Worm (Caenorhabditis elegans): ENCODE measurements around the gene K07C11.8.

K07C11.8 gene

DNA sequence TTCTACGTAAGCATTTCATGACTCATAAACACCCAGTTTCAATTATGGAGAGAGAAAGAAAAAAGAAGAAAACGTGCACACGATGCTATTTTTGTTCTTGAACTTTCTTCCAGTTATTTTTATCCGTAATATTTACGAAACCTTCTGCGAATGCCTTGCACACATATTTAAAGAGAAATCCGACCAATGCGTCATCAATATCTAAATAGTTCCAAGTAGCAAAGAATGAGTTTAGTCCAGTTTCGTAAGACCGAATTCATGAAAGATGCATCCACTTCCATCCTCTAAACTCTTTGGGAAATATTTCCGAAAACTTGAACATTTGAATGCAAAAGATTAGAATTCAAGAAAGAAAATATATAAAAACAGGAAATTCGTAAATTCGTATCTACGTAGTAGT lies 48.5 kb downstream of the K07C11.8 start (continued):
- no peak for TF ChIP-seq Y116A8C.19 (tag; optimal IDR thresholded peaks at IDR 0.05; ENCODE audit: borderline replicate concordance)
- TF ChIP-seq nhr-237 (tag; optimal IDR thresholded peaks at IDR 0.05): no peak
- TF ChIP-seq egl-27 (tag; optimal IDR thresholded peaks at IDR 0.05): no peak
- TF ChIP-seq ets-5 (GFP tag; IDR thresholded peaks at IDR 0.05): no peak
- TF ChIP-seq C16A3.4 (tag; optimal IDR thresholded peaks at IDR 0.05): no peak
- TF ChIP-seq zag-1 (tag; optimal IDR thresholded peaks at IDR 0.05): no peak
- TF ChIP-seq ztf-4 (tag; optimal IDR thresholded peaks at IDR 0.05): no peak
- no peak for TF ChIP-seq nhr-90 (tag; optimal IDR thresholded peaks at IDR 0.05; ENCODE audit: poor library complexity)
- no peak for TF ChIP-seq snu-23 (GFP tag; optimal IDR thresholded peaks at IDR 0.05)
- TF ChIP-seq nhr-12 (tag; optimal IDR thresholded peaks at IDR 0.05): no peak
- TF ChIP-seq elt-3 (tag; optimal IDR thresholded peaks at IDR 0.05): no peak
- TF ChIP-seq unc-86 (tag; optimal IDR thresholded peaks at IDR 0.05): peak; percentile 63
- no peak for TF ChIP-seq nhr-19 (GFP tag; conservative IDR thresholded peaks at IDR 0.05)
- no peak for TF ChIP-seq nhr-77 (tag; optimal IDR thresholded peaks at IDR 0.05)
- TF ChIP-seq egl-13 (tag; optimal IDR thresholded peaks at IDR 0.05): peak; percentile 9
- TF ChIP-seq ces-1 (GFP tag; optimal IDR thresholded peaks at IDR 0.05): no peak
- no peak for TF ChIP-seq nhr-85 (tag)
- TF ChIP-seq lin-39 (tag; optimal IDR thresholded peaks at IDR 0.05): no peak
- TF ChIP-seq mep-1 (tag; optimal IDR thresholded peaks at IDR 0.05): no peak

DNA sequence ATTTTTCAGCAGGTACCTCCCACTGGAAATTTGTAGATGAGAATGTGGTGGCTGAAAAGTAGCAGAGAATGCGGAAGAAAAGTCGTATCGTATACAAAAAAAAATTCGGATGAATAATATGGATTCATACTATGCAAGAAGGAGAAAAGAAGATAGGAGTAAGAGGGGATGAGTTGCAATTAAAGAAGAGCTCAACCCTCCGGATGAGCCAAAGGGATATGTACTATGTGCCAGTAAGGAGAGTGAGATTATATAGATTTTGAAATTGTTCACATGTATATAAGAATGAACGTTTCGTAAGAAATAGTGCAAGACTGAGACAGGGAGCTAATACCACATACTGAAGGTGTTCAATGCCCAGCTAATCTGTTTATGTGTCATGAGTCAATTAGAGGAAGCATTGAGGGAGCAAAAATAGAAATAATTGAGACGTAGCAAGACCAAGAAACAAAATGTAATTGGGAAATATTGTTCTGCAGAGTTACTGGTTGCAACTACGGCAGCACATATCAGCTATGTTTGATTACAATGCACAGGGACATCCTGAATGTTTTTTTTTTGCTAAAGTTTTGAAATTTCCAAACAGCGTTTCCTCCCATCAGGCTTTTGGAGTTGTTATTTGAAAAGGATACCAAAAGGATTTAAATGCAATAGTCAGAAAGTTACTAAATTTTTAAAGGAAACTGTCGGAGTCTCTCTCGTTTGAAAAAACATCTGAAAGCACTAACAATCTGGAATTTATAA lies 49.3 kb downstream of the K07C11.8 start, which contains the start of gene F20D6.8:
TSS of gene F20D6.8 (minus strand) at position 51 of the 744 bp plus-strand sequence.
- TF ChIP-seq aly-2 (tag; optimal IDR thresholded peaks at IDR 0.05): no peak
- TF ChIP-seq dsc-1 (tag; optimal IDR thresholded peaks at IDR 0.05): peak; percentile 80
- TF ChIP-seq ces-1 (GFP tag; optimal IDR thresholded peaks at IDR 0.05): no peak
